Worm (Caenorhabditis elegans) whole organism, early embryonic: ENCODE data around the gene Y38E10A.3.

Source experiments
- B0310.2 ChIP-seq: sonication (generic microtip); optimal IDR thresholded peaks from 2 replicates; lab custom pipeline; 2016; ENCODE audit warnings: mild to moderate bottlenecking, missing genetic modification characterization, missing compliant biosample characterization
- F13C5.2 ChIP-seq: sonication (generic microtip); optimal IDR thresholded peaks from 2 replicates; lab custom pipeline; 2017; ENCODE audit warnings: mild to moderate bottlenecking, missing genetic modification characterization, inconsistent platforms, missing compliant biosample characterization
- aly-1 ChIP-seq: sonication (generic microtip); optimal IDR thresholded peaks from 2 replicates; lab custom pipeline; 2016; ENCODE audit warnings: missing genetic modification characterization, missing compliant biosample characterization
- ama-1 ChIP-seq: fragments of 150-350 bp; optimal IDR thresholded peaks from 2 replicates; lab custom pipeline; 2014
- ceh-13 ChIP-seq: fragments of 200-800 bp; sonication (Bioruptor generic); optimal IDR thresholded peaks from 2 replicates; lab custom pipeline; 2018; ENCODE audit warnings: mild to moderate bottlenecking, missing genetic modification characterization, missing compliant biosample characterization
- ceh-36 ChIP-seq: sonication (generic microtip); optimal IDR thresholded peaks from 2 replicates; lab custom pipeline; 2016; ENCODE audit warnings: missing genetic modification characterization, inconsistent platforms, missing compliant biosample characterization
- ets-7 ChIP-seq: sonication (generic microtip); optimal IDR thresholded peaks from 2 replicates; lab custom pipeline; 2016; ENCODE audit warnings: missing genotype, missing genetic modification characterization, missing compliant biosample characterization
- flt-1 ChIP-seq: fragments of 200-800 bp; sonication (Bioruptor generic); IDR thresholded peaks from 2 replicates; pipeline ENCODE4 v1.3.6; 2022; ENCODE audit warnings: missing genetic modification characterization, missing compliant biosample characterization
- hmbx-1 ChIP-seq: sonication (generic microtip); optimal IDR thresholded peaks from 2 replicates; lab custom pipeline; 2016; ENCODE audit warnings: mild to moderate bottlenecking, missing genetic modification characterization, missing compliant biosample characterization
- hmg-4 ChIP-seq: fragments of 200-800 bp; sonication (Bioruptor generic); optimal IDR thresholded peaks from 2 replicates; lab custom pipeline; 2018; ENCODE audit warnings: mild to moderate bottlenecking, missing genetic modification characterization, missing compliant biosample characterization
- hnd-1 ChIP-seq: sonication (generic microtip); optimal IDR thresholded peaks from 2 replicates; lab custom pipeline; 2016; ENCODE audit warnings: missing genetic modification characterization, missing compliant biosample characterization
- pes-1 ChIP-seq: fragments of 200-800 bp; sonication (Bioruptor generic); IDR thresholded peaks from 2 replicates; pipeline ENCODE4 v1.3.6; 2022; ENCODE audit warnings: missing genetic modification reagents, missing genetic modification characterization, missing compliant biosample characterization
- scrt-1 ChIP-seq: fragments of 200-800 bp; sonication (Bioruptor generic); IDR thresholded peaks from 2 replicates; pipeline ENCODE4 v1.3.6; 2022; ENCODE audit warnings: missing genetic modification characterization, missing compliant biosample characterization
- sea-1 ChIP-seq: fragments of 200-800 bp; sonication (Bioruptor generic); conservative IDR thresholded peaks from 2 replicates; pipeline ENCODE4 v1.3.6; 2022; ENCODE audit warnings: missing genetic modification characterization, missing compliant biosample characterization
- tbx-11 ChIP-seq: fragments of 200-800 bp; sonication (Bioruptor generic); IDR thresholded peaks from 2 replicates; pipeline ENCODE4 v1.3.6; 2022; ENCODE audit warnings: missing genetic modification characterization, missing compliant biosample characterization
- tbx-37 ChIP-seq: fragments of 200-800 bp; sonication (Bioruptor generic); conservative IDR thresholded peaks from 2 replicates; pipeline ENCODE4 v1.3.6; 2022; ENCODE audit warnings: missing genetic modification reagents, missing genetic modification characterization, missing compliant biosample characterization
- tra-4 ChIP-seq: sonication (generic microtip); optimal IDR thresholded peaks from 2 replicates; lab custom pipeline; 2017; ENCODE audit warnings: missing genetic modification characterization, missing compliant biosample characterization

The Y38E10A.3 gene

DNA sequence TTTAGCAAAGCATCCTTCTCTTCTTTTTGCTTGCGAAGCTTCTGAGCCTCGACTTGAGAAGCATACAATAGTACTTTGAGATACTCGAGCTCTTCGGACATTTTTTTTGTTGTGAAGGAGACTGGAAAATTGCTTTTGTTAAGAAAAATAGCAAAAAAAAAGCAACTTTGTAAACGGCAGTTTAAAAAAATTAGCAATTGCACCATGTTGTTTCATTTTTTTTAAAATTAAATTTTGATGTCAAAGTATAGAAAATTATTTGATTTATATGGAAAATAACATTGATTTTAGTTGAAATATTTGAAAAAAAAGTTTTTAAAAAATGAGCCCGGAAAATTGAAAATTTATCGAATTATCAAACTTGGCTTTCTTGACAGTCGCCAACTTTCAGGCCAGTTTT lies at the start of gene Y38E10A.3:
Gene Y38E10A.3, minus strand, starts transcription at position 101 of the 400 bp plus-strand sequence.
- TF ChIP-seq scrt-1 (GFP tag; lab: Robert Waterston, UW), result no peak
- no peak for TF ChIP-seq tbx-37 (GFP tag; lab: Robert Waterston, UW)
- no peak for TF ChIP-seq B0310.2 (tag; lab: Kevin White, UChicago)
- no peak for TF ChIP-seq ceh-36 (tag; lab: Kevin White, UChicago)

DNA sequence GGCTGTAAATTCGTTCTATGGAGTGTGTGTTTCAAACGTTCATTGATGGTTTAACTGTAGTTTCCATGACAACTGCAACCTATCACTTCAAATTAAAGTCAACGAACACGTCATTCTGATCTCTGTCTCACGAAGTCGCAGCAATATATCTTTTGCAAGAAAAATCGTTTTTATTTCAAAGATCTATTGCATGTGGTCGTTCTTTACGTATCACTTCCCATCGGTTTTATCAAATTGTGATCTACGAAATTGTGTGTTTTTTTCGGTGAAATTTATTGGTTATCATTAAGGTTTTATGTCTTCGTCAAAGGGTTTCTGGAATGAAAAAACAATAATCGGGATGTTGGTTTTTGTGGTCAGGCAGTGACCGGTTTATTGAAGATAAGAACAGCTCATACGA lies 48.3 kb upstream of the Y38E10A.3 start:
- TF ChIP-seq flt-1 (no peak), B0310.2 (tag; lab: Kevin White, UChicago) (no peak), hmbx-1 (tag; lab: Kevin White, UChicago) (no peak), aly-1 (tag; lab: Kevin White, UChicago) (no peak), sea-1 (GFP tag; lab: Robert Waterston, UW) (no peak), scrt-1 (GFP tag; lab: Robert Waterston, UW) (no peak), tbx-11 (GFP tag; lab: Robert Waterston, UW) (no peak), ceh-13 (no peak), tra-4 (tag; lab: Kevin White, UChicago) (no peak), pes-1 (GFP tag; lab: Robert Waterston, UW) (no peak), F13C5.2 (tag; lab: Kevin White, UChicago) (no peak), ets-7 (tag; lab: Kevin White, UChicago) (no peak), ceh-36 (tag; lab: Kevin White, UChicago) (no peak), hnd-1 (tag; lab: Kevin White, UChicago) (no peak)

DNA sequence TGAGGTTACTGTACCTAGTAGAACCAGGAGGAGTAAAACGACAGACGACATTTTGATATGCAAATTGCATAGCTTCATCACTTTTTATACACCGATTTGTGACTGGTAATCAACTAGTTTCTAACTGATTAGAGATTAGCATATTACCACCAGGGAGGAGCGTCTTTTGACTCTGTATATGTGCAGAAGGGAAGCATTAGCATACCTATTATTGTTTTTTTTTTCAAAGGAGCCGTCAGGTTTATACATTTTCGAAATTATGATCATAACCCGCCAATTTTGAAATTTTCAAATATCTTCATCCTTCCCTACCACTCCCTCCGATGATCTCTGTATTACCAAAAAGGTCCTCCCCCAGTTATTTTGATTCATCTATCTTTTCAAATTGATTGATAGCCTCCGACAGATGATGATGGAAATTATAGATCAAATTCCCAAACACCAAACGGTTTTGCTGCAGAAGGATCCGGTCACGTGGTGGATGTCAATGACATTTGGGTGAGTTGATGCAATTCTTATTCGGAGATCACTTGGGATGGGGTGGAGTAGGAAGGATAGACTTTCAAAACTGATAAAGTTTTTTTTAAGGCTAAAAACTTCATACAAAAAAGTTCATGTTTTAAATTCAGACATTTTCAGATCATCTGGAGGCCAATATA lies 47.5 kb upstream of the Y38E10A.3 start, which contains the start of gene nspe-8:
Gene nspe-8, minus strand, starts transcription at position 51 of the 659 bp plus-strand sequence.
- TF ChIP-seq scrt-1 (GFP tag; lab: Robert Waterston, UW) (no peak), flt-1 (no peak), hmg-4 (GFP tag; lab: Kevin White, UChicago) (no peak), ceh-13 (no peak), tbx-37 (GFP tag; lab: Robert Waterston, UW) (no peak)

DNA sequence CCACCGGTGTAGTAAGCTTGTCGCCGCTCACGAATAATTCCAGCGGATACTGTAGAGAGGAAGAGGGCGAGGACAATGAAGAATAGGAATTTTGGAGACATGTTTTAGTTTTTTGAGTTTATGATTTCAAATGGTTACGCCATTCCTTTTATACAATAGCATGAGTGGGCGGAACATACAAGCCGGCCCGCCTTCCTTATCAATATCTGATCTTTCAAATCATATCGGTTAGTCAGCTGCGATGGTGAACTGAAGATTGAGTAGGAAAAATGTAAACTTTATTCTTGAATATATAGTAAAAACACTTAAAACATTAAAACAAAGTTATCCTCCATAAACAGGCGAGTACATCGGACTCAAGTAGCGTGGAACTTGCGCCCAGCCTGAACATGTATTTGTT lies 46.2 kb upstream of the Y38E10A.3 start, which contains the start of gene nspe-1:
Gene nspe-1, minus strand, starts transcription at position 101 of the 400 bp plus-strand sequence.
- no peak for TF ChIP-seq F13C5.2 (tag; lab: Kevin White, UChicago)
- TF ChIP-seq flt-1, result no peak
- TF ChIP-seq tra-4 (tag; lab: Kevin White, UChicago), result no peak
- TF ChIP-seq aly-1 (tag; lab: Kevin White, UChicago), result no peak
- TF ChIP-seq scrt-1 (GFP tag; lab: Robert Waterston, UW), result no peak
- TF ChIP-seq ceh-13, result no peak
- no peak for TF ChIP-seq hmbx-1 (tag; lab: Kevin White, UChicago)
- TF ChIP-seq pes-1 (GFP tag; lab: Robert Waterston, UW), result no peak
- TF ChIP-seq hmg-4 (GFP tag; lab: Kevin White, UChicago), result no peak
- no peak for TF ChIP-seq B0310.2 (tag; lab: Kevin White, UChicago)
- no peak for TF ChIP-seq sea-1 (GFP tag; lab: Robert Waterston, UW)
- TF ChIP-seq tbx-37 (GFP tag; lab: Robert Waterston, UW), result no peak

DNA sequence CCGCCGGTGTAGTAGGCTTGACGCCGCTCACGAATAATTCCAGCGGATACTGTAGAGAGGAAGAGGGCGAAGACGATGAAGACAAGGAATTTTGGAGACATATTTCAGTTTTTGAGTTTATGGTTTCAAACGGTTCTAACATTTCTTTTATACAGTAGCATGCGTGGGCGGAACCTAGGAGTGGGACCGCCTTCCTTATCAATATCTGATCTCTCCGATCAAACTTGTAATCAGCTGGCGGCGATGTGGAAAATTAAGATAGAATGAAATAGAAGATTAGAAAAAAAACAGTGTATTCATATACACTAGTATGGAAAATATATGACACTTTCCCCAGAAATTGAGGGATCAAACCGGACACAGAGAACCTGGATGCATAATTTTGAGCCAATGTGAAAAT lies 44.7 kb upstream of the Y38E10A.3 start, which contains the start of gene nspe-2:
Gene nspe-2, minus strand, starts transcription at position 101 of the 400 bp plus-strand sequence.
- TF ChIP-seq B0310.2 (tag; lab: Kevin White, UChicago) (no peak), ama-1 (no peak), hmg-4 (GFP tag; lab: Kevin White, UChicago) (no peak), ets-7 (tag; lab: Kevin White, UChicago) (no peak), ceh-36 (tag; lab: Kevin White, UChicago) (no peak)

DNA sequence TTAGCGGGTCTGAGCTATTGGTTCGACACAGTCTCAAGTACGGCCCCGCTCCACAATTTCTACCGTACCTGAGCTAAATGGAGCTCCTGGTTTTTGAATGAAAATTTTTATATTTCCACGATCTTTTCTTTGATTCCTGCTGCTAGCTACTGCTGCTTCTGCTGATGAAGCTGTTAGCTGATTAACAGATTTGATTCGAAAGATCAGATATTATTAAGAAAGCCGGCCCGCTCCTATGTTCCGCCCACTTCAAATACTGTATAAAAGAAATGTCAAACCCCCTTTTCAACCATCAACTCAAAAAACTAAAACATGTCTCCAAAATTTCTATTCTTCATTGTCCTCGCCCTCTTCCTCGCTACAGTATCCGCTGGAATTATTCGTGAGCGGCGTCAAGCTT lies 43.0 kb upstream of the Y38E10A.3 start, which contains the start of gene nspe-3:
Gene nspe-3, plus strand, starts transcription at position 301 of the 400 bp plus-strand sequence.
- no peak for TF ChIP-seq ceh-13
- no peak for TF ChIP-seq F13C5.2 (tag; lab: Kevin White, UChicago)
- TF ChIP-seq tbx-37 (GFP tag; lab: Robert Waterston, UW), result no peak
- TF ChIP-seq B0310.2 (tag; lab: Kevin White, UChicago), result no peak
- TF ChIP-seq ama-1, result no peak
- TF ChIP-seq scrt-1 (GFP tag; lab: Robert Waterston, UW), result no peak
- TF ChIP-seq ceh-36 (tag; lab: Kevin White, UChicago), result no peak
- no peak for TF ChIP-seq ets-7 (tag; lab: Kevin White, UChicago)
- TF ChIP-seq aly-1 (tag; lab: Kevin White, UChicago), result no peak
- TF ChIP-seq hnd-1 (tag; lab: Kevin White, UChicago), result no peak
- no peak for TF ChIP-seq sea-1 (GFP tag; lab: Robert Waterston, UW)
- TF ChIP-seq hmbx-1 (tag; lab: Kevin White, UChicago), result no peak
- TF ChIP-seq tbx-11 (GFP tag; lab: Robert Waterston, UW), result no peak
- TF ChIP-seq hmg-4 (GFP tag; lab: Kevin White, UChicago), result no peak
- no peak for TF ChIP-seq tra-4 (tag; lab: Kevin White, UChicago)
- TF ChIP-seq pes-1 (GFP tag; lab: Robert Waterston, UW), result no peak
- no peak for TF ChIP-seq flt-1

DNA sequence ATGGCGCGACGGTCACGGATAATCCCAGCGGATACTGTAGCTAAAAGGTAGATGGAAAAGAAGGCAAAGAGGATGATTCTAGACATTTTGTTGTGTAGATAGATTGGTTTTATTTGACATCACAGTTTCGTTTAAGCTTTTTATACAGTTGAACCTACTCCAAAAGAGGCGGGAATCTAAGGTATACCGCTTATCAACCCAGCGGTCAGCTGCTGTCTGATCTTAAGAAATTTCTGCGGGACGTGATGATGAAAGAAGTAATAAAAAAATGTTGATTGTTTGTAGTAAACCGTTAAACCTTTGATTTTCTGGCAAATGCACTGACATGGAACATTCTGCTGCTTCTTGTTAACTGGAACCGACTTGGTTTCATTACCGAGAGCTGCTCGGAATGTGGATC lies 41.5 kb upstream of the Y38E10A.3 start, which contains the start of gene nspe-6:
Gene nspe-6, minus strand, starts transcription at position 101 of the 400 bp plus-strand sequence.
- no peak for TF ChIP-seq ceh-36 (tag; lab: Kevin White, UChicago)
- no peak for TF ChIP-seq hmbx-1 (tag; lab: Kevin White, UChicago)
- no peak for TF ChIP-seq flt-1
